Fruit fly (Drosophila melanogaster) whole organism, embryonic: ENCODE data around the gene Ugt35E2.
A peak's percentile ranks its signal among the peaks of the same experiment; 100 is the strongest.

Source experiments
- Adf1 ChIP-seq: fragments of 200-800 bp; sonication (Bioruptor generic); IDR thresholded peaks from 2 replicates; pipeline ENCODE4 v1.3.6; 2022; ENCODE audit warnings: missing biosample characterization, missing genetic modification characterization
- Atf3 ChIP-seq: fragments of 200-800 bp; sonication (Bioruptor generic); optimal IDR thresholded peaks from 3 replicates; lab custom pipeline; 2016; ENCODE audit warnings: missing biosample characterization, missing genetic modification characterization
- B-H1 ChIP-seq: fragments of 200-800 bp; sonication (Bioruptor generic); IDR thresholded peaks from 3 replicates; pipeline ENCODE4 v1.3.6; 2022; ENCODE audit warnings: missing biosample characterization, missing genetic modification characterization
- CG10979 ChIP-seq: fragments of 200-800 bp; sonication (Bioruptor generic); optimal IDR thresholded peaks from 2 replicates; lab custom pipeline; 2018; ENCODE audit warnings: missing biosample characterization, mild to moderate bottlenecking, missing genetic modification characterization, moderate library complexity
- CG11456 ChIP-seq: fragments of 200-800 bp; sonication (Bioruptor generic); IDR thresholded peaks from 3 replicates; pipeline ENCODE4 v1.3.6; 2022; ENCODE audit warnings: missing biosample characterization, missing genetic modification characterization
- CG12769 ChIP-seq: fragments of 200-800 bp; sonication (Bioruptor generic); optimal IDR thresholded peaks from 2 replicates; lab custom pipeline; 2019; ENCODE audit warnings: missing biosample characterization, mild to moderate bottlenecking, missing genetic modification characterization, moderate library complexity
- CG13296 ChIP-seq: fragments of 200-800 bp; sonication (Bioruptor generic); optimal IDR thresholded peaks from 3 replicates; lab custom pipeline; 2018; ENCODE audit warnings: missing biosample characterization, mild to moderate bottlenecking, missing genetic modification characterization
- CG14014 ChIP-seq: fragments of 200-800 bp; sonication (Bioruptor generic); IDR thresholded peaks from 2 replicates; pipeline ENCODE4 v1.3.6; 2022; ENCODE audit warnings: missing biosample characterization, missing genetic modification characterization
- CG14860 ChIP-seq: fragments of 200-800 bp; sonication (Bioruptor generic); IDR thresholded peaks from 3 replicates; pipeline ENCODE4 v1.3.6; 2022; ENCODE audit warnings: missing biosample characterization, missing genetic modification characterization; ENCODE audit not compliant: partially characterized antibody
- CG15269 ChIP-seq: fragments of 200-800 bp; sonication (Bioruptor generic); optimal IDR thresholded peaks from 2 replicates; lab custom pipeline; 2018; ENCODE audit warnings: missing biosample characterization, mild to moderate bottlenecking, missing genetic modification characterization, moderate library complexity
- CG17802 ChIP-seq: fragments of 200-800 bp; sonication (Bioruptor generic); optimal IDR thresholded peaks from 2 replicates; lab custom pipeline; 2018; ENCODE audit warnings: missing biosample characterization, mild to moderate bottlenecking, missing genetic modification characterization, moderate library complexity
- CG17912 ChIP-seq: fragments of 200-800 bp; sonication (Bioruptor generic); optimal IDR thresholded peaks from 2 replicates; lab custom pipeline; 2018; ENCODE audit warnings: missing biosample characterization, mild to moderate bottlenecking, missing genetic modification characterization
- CG2199 ChIP-seq: fragments of 200-800 bp; sonication (Bioruptor generic); IDR thresholded peaks from 3 replicates; pipeline ENCODE4 v1.3.6; 2022; ENCODE audit warnings: missing biosample characterization, missing genetic modification characterization
- CG3163 ChIP-seq: fragments of 200-800 bp; sonication (Bioruptor generic); optimal IDR thresholded peaks from 3 replicates; lab custom pipeline; 2016; ENCODE audit warnings: missing biosample characterization, missing genetic modification characterization
- CG3726 ChIP-seq: fragments of 200-800 bp; sonication (Bioruptor generic); IDR thresholded peaks from 3 replicates; pipeline ENCODE4, ENCODE4 v1.3.6; 2022; ENCODE audit warnings: missing biosample characterization, missing genetic modification characterization
- CG4282 ChIP-seq: fragments of 200-800 bp; sonication (Bioruptor generic); optimal IDR thresholded peaks from 2 replicates; lab custom pipeline; 2016; ENCODE audit warnings: missing biosample characterization, missing genetic modification characterization
- CG6854 ChIP-seq: fragments of 200-800 bp; sonication (Bioruptor generic); optimal IDR thresholded peaks from 3 replicates; lab custom pipeline; 2017; ENCODE audit warnings: missing biosample characterization, mild to moderate bottlenecking, missing genetic modification characterization
- CG7786 ChIP-seq: fragments of 200-800 bp; sonication (Bioruptor generic); optimal IDR thresholded peaks from 2 replicates; lab custom pipeline; 2016; ENCODE audit warnings: missing biosample characterization, missing genetic modification characterization
- CG9932 ChIP-seq: fragments of 200-800 bp; sonication (Bioruptor generic); IDR thresholded peaks from 2 replicates; pipeline ENCODE4 v1.3.6; 2022; ENCODE audit warnings: missing biosample characterization, missing genetic modification characterization
- Dll ChIP-seq: fragments of 200-800 bp; sonication (Bioruptor generic); IDR thresholded peaks from 4 replicates; pipeline ENCODE4 v1.3.6; 2022; ENCODE audit warnings: missing biosample characterization, missing genetic modification characterization; ENCODE audit not compliant: partially characterized antibody
- HLH4C ChIP-seq: fragments of 200-800 bp; sonication (Bioruptor generic); IDR thresholded peaks from 3 replicates; pipeline ENCODE4 v1.3.6; 2022; ENCODE audit warnings: missing biosample characterization, missing genetic modification characterization; ENCODE audit not compliant: partially characterized antibody
- Hey ChIP-seq: fragments of 200-800 bp; sonication (Bioruptor generic); optimal IDR thresholded peaks from 3 replicates; lab custom pipeline; 2018; ENCODE audit warnings: missing biosample characterization, mild to moderate bottlenecking, missing genetic modification characterization
- Jarid2 ChIP-seq: fragments of 200-800 bp; sonication (Bioruptor generic); optimal IDR thresholded peaks from 3 replicates; lab custom pipeline; 2017; ENCODE audit warnings: mild to moderate bottlenecking, missing biosample characterization, missing genetic modification reagents, missing genetic modification characterization
- Kr ChIP-seq: fragments of 200-800 bp; sonication (Bioruptor generic); optimal IDR thresholded peaks from 2 replicates; lab custom pipeline; 2017; ENCODE audit warnings: missing biosample characterization, mild to moderate bottlenecking, missing genetic modification characterization
- Meics ChIP-seq: fragments of 200-800 bp; sonication (Bioruptor generic); optimal IDR thresholded peaks from 2 replicates; lab custom pipeline; 2017; ENCODE audit warnings: missing biosample characterization, mild to moderate bottlenecking, missing genetic modification characterization
- Pdp1 ChIP-seq, 2 experiments: fragments of 200-800 bp; sonication (Bioruptor generic); optimal IDR thresholded peaks; 3 replicates each; lab custom pipeline; 2016; ENCODE audit warnings: missing biosample characterization in 2 of 2, missing genetic modification characterization in 2 of 2, mild to moderate bottlenecking in 1 of 2, moderate library complexity in 1 of 2
- Rfx ChIP-seq: fragments of 200-800 bp; sonication (Bioruptor generic); IDR thresholded peaks from 2 replicates; pipeline ENCODE4 v1.3.6; 2022; ENCODE audit warnings: missing biosample characterization, missing genetic modification characterization
- aop ChIP-seq: fragments of 200-800 bp; sonication (Bioruptor generic); IDR thresholded peaks from 2 replicates; pipeline ENCODE4 v1.3.6; 2022; ENCODE audit warnings: missing biosample characterization, missing genetic modification characterization
- caup ChIP-seq: fragments of 200-800 bp; sonication (Bioruptor generic); optimal IDR thresholded peaks from 3 replicates; lab custom pipeline; 2017; ENCODE audit warnings: missing biosample characterization, mild to moderate bottlenecking, missing genetic modification characterization, moderate library complexity; ENCODE audit not compliant: severe bottlenecking
- chif ChIP-seq, 2 experiments: fragments of 200-800 bp; sonication (Bioruptor generic); optimal IDR thresholded peaks; 3 replicates each; lab custom pipeline; 2016; ENCODE audit warnings: missing biosample characterization in 2 of 2, missing genetic modification characterization in 2 of 2
- dmrt99B ChIP-seq: fragments of 200-800 bp; sonication (Bioruptor generic); optimal IDR thresholded peaks from 2 replicates; lab custom pipeline; 2018; ENCODE audit warnings: missing biosample characterization, mild to moderate bottlenecking, missing genetic modification characterization, moderate library complexity
- dpn ChIP-seq, 2 experiments: fragments of 200-800 bp; sonication (Bioruptor generic); optimal IDR thresholded peaks; 3 replicates each; lab custom pipeline; 2016; ENCODE audit warnings: missing biosample characterization in 2 of 2, missing genetic modification characterization in 2 of 2
- exex ChIP-seq: fragments of 200-800 bp; sonication (Bioruptor generic); optimal IDR thresholded peaks from 4 replicates; lab custom pipeline; 2018; ENCODE audit warnings: missing biosample characterization, mild to moderate bottlenecking, missing genetic modification characterization, moderate library complexity
- fd102C ChIP-seq: fragments of 200-800 bp; sonication (Bioruptor generic); optimal IDR thresholded peaks from 2 replicates; lab custom pipeline; 2018; ENCODE audit warnings: missing biosample characterization, mild to moderate bottlenecking, missing genetic modification characterization, moderate library complexity
- fd96Cb ChIP-seq: fragments of 200-800 bp; sonication (Bioruptor generic); optimal IDR thresholded peaks from 2 replicates; lab custom pipeline; 2018; ENCODE audit warnings: missing biosample characterization, mild to moderate bottlenecking, missing genetic modification characterization, moderate library complexity
- ham ChIP-seq: fragments of 200-800 bp; sonication (Bioruptor generic); IDR thresholded peaks from 2 replicates; pipeline ENCODE4 v1.3.6; 2022; ENCODE audit warnings: missing biosample characterization, missing genetic modification characterization
- her ChIP-seq: fragments of 200-800 bp; sonication (Bioruptor generic); optimal IDR thresholded peaks from 2 replicates; lab custom pipeline; 2016; ENCODE audit warnings: missing biosample characterization, missing genetic modification characterization
- maf-S ChIP-seq: fragments of 200-800 bp; sonication (Bioruptor generic); optimal IDR thresholded peaks from 2 replicates; lab custom pipeline; 2016; ENCODE audit warnings: missing biosample characterization, missing genetic modification characterization
- mirr ChIP-seq: fragments of 200-800 bp; sonication (Bioruptor generic); optimal IDR thresholded peaks from 3 replicates; lab custom pipeline; 2018; ENCODE audit warnings: missing biosample characterization, mild to moderate bottlenecking, missing genetic modification characterization
- psq ChIP-seq: fragments of 200-800 bp; sonication (Bioruptor generic); optimal IDR thresholded peaks from 2 replicates; lab custom pipeline; 2017; ENCODE audit warnings: missing biosample characterization, missing genetic modification characterization
- sens ChIP-seq: fragments of 200-800 bp; sonication (Bioruptor generic); peaks from one replicate; lab custom pipeline; 2016; ENCODE audit warnings: missing biosample characterization, missing genetic modification characterization
- stwl ChIP-seq: fragments of 200-800 bp; sonication (Bioruptor generic); optimal IDR thresholded peaks from 3 replicates; lab custom pipeline; 2018; ENCODE audit warnings: missing biosample characterization, mild to moderate bottlenecking, missing genetic modification characterization, moderate library complexity
- trh ChIP-seq: fragments of 200-800 bp; sonication (Bioruptor generic); optimal IDR thresholded peaks from 2 replicates; lab custom pipeline; 2016; ENCODE audit warnings: missing biosample characterization, missing genetic modification characterization
- twi ChIP-seq: fragments of 200-800 bp; optimal IDR thresholded peaks from 2 replicates; lab custom pipeline; 2019; ENCODE audit warnings: missing biosample characterization, mild to moderate bottlenecking, missing genetic modification characterization, moderate library complexity
- z ChIP-seq: fragments of 200-800 bp; sonication (Bioruptor generic); IDR thresholded peaks from 3 replicates; pipeline ENCODE4 v1.3.6; 2022; ENCODE audit warnings: missing biosample characterization, missing genetic modification characterization

Gene Ugt35E2

dm6 chr3R:11170146-11170545 lies 2.4 kb upstream of the Ugt35E2 start, which contains the start of gene Ugt35B1:
TSS of gene Ugt35B1 (minus strand) at chr3R:11170246.
- TF ChIP-seq fd96Cb (tag; lab: Kevin White, UChicago) (no peak), CG17802 (no peak), dpn (GFP tag; optimal IDR thresholded peaks at IDR 0.05; lab: Kevin White, UChicago) (no peak), her (no peak)

dm6 chr3R:11165974-11166373 lies 1.8 kb downstream of the Ugt35E2 start, which contains the start of gene Ugt35E1:
TSS of gene Ugt35E1 (minus strand) at chr3R:11166074.
- TF ChIP-seq exex (tag; lab: Kevin White, UChicago) (peak; percentile 52), CG4282 (GFP tag; lab: Kevin White, UChicago) (no peak)
- TF ChIP-seq, all 482 proteins: peak for 1

- TF ChIP-seq B-H1 (GFP tag; lab: Robert Waterston, UW), result no peak
- TF ChIP-seq stwl, result no peak
- no peak for TF ChIP-seq Atf3 (GFP tag; lab: Kevin White, UChicago)
- no peak for TF ChIP-seq aop (GFP tag; lab: Robert Waterston, UW)
- no peak for TF ChIP-seq dmrt99B
- TF ChIP-seq trh (GFP tag; lab: Kevin White, UChicago), result no peak
- TF ChIP-seq CG3726, result no peak
- no peak for TF ChIP-seq Dll (GFP tag; lab: Robert Waterston, UW)
- TF ChIP-seq CG11456 (GFP tag; lab: Robert Waterston, UW), result no peak
Measured at dm6 chr3R:11160907-11161306, 6.9 kb downstream of the Ugt35E2 start, which contains the start of gene CG4757. TSS of gene CG4757 (plus strand) at chr3R:11161207.

DNA sequence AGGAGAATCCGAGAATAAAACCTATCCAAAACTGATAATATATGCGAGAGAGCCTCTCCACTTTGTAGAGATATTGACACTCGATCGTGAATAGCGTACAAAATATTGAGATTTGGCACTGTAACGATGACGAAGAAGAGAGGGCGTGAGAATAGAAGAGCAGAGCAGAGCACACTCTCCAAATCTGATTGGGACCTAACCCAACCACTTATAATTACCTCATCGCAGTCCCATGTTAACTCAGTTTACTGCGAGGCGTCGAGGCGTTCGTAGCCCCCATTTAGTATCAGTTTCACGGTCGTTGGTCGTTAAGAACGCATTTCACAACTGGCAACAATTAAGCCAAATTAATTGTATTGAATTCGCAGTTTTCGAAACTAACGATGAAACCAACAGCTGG lies 10.9 kb downstream of the Ugt35E2 start, which contains the start of gene Ugt302C1:
TSS of gene Ugt302C1 (plus strand) at position 241 of the 400 bp plus-strand sequence.
- TF ChIP-seq CG9932 (0 out of 2 replicates have a peak, but pooled peaks have one; percentile 10), maf-S (GFP tag; lab: Kevin White, UChicago) (no peak), twi (tag; lab: Kevin White, UChicago) (no peak), caup (peak; percentile 35), Adf1 (GFP tag; lab: Robert Waterston, UW) (peak; percentile 32; the same call in 1 of the 2 replicates), CG10979 (tag; lab: Kevin White, UChicago) (no peak), CG13296 (GFP tag; lab: Kevin White, UChicago) (no peak), CG7786 (GFP tag; lab: Kevin White, UChicago) (no peak), Jarid2 (GFP tag; lab: Kevin White, UChicago) (peak; percentile 92), sens (GFP tag; lab: Kevin White, UChicago) (peak; percentile 49), fd102C (no peak), CG14014 (GFP tag; lab: Robert Waterston, UW) (0 out of 2 replicates have a peak, but pooled peaks have one; percentile 40), ham (GFP tag; lab: Robert Waterston, UW) (peak; percentile 33; the same call in 1 of the 2 replicates), CG17912 (GFP tag; lab: Kevin White, UChicago) (no peak), chif (GFP tag; optimal IDR thresholded peaks at IDR 0.05; lab: Kevin White, UChicago) (no peak), Kr (GFP tag; lab: Kevin White, UChicago) (no peak), CG6854 (no peak), HLH4C (GFP tag; lab: Robert Waterston, UW) (0 out of 3 replicates have a peak, but pooled peaks have one; percentile 46), CG15269 (peak; percentile 8), psq (GFP tag; lab: Kevin White, UChicago) (no peak), CG2199 (GFP tag; lab: Robert Waterston, UW) (no peak), mirr (peak; percentile 53), Rfx (GFP tag; lab: Robert Waterston, UW) (peak; percentile 61; the same call in 1 of the 2 replicates), z (GFP tag; lab: Robert Waterston, UW) (peak; percentile 72; the same call in 2 of the 3 replicates), CG12769 (tag; lab: Kevin White, UChicago) (peak; percentile 57), CG3163 (peak; percentile 79), aop (GFP tag; lab: Robert Waterston, UW) (no peak), Pdp1 (GFP tag; optimal IDR thresholded peaks at IDR 0.05; lab: Kevin White, UChicago) (peak in 1 of 2 experiments; percentile 90), CG14860 (GFP tag; lab: Robert Waterston, UW) (no peak), Meics (peak; percentile 9), Hey (tag; lab: Kevin White, UChicago) (no peak)
